Worm (Caenorhabditis elegans) whole organism, young adult: Measurements from ENCODE around the gene T05B9.1.

Experiments used
- B0035.1 ChIP-seq: sonication (generic microtip); optimal IDR thresholded peaks from 2 replicates; lab custom pipeline; 2016; ENCODE audit warnings: missing genetic modification characterization, mild to moderate bottlenecking, missing compliant biosample characterization, missing genotype, missing genetic modification reagents
- B0261.1 ChIP-seq: sonication (generic microtip); optimal IDR thresholded peaks from 2 replicates; lab custom pipeline; 2016; ENCODE audit warnings: mild to moderate bottlenecking, missing genetic modification characterization, moderate library complexity, missing compliant biosample characterization
- C17E4.6 ChIP-seq: fragments of 200-800 bp; sonication (Bioruptor generic); IDR thresholded peaks from 2 replicates; pipeline ENCODE4 v1.3.6; 2022; ENCODE audit warnings: missing genetic modification reagents, missing genetic modification characterization, missing compliant biosample characterization
- F33H1.4 ChIP-seq: fragments of 200-800 bp; sonication (Bioruptor generic); IDR thresholded peaks from 2 replicates; pipeline ENCODE4 v1.3.6; 2022; ENCODE audit warnings: missing genetic modification reagents, missing genetic modification characterization, missing compliant biosample characterization
- F49E8.2 ChIP-seq: sonication (generic microtip); optimal IDR thresholded peaks from 3 replicates; lab custom pipeline; 2017; ENCODE audit warnings: missing genetic modification characterization, mild to moderate bottlenecking, missing compliant biosample characterization, antibody characterized with exemption, moderate library complexity; ENCODE audit not compliant: insufficient read depth
- F52B5.7 ChIP-seq: sonication (generic microtip); optimal IDR thresholded peaks from 2 replicates; lab custom pipeline; 2016; ENCODE audit warnings: mild to moderate bottlenecking, missing genetic modification characterization, missing compliant biosample characterization
- F55B11.4 ChIP-seq: sonication (generic microtip); optimal IDR thresholded peaks from 2 replicates; lab custom pipeline; 2016; ENCODE audit warnings: missing compliant biosample characterization, missing genetic modification characterization, borderline replicate concordance; ENCODE audit not compliant: insufficient read depth
- F57A8.1 ChIP-seq: fragments of 200-800 bp; sonication (Bioruptor generic); optimal IDR thresholded peaks from 2 replicates; lab custom pipeline; 2018; ENCODE audit warnings: mild to moderate bottlenecking, missing genetic modification characterization, moderate library complexity, missing compliant biosample characterization
- F57C9.4 ChIP-seq: sonication (generic microtip); optimal IDR thresholded peaks from 2 replicates; lab custom pipeline; 2017; ENCODE audit warnings: mild to moderate bottlenecking, missing genetic modification characterization, missing compliant biosample characterization
- K11D2.4 ChIP-seq: fragments of 200-800 bp; sonication (Bioruptor generic); IDR thresholded peaks from 2 replicates; pipeline ENCODE4 v1.3.6; 2022; ENCODE audit warnings: missing genetic modification reagents, missing genetic modification characterization, missing compliant biosample characterization
- K12H6.12 ChIP-seq: fragments of 200-800 bp; sonication (Bioruptor generic); optimal IDR thresholded peaks from 2 replicates; lab custom pipeline; 2018; ENCODE audit warnings: mild to moderate bottlenecking, missing genetic modification characterization, missing compliant biosample characterization
- Y79H2A.3 ChIP-seq: fragments of 200-800 bp; sonication (Bioruptor generic); conservative IDR thresholded peaks from 2 replicates; pipeline ENCODE4 v1.3.6; 2022; ENCODE audit warnings: missing genetic modification reagents, missing genetic modification characterization, missing compliant biosample characterization
- ama-1 ChIP-seq, 3 experiments: fragments of 150-350 bp in 1 of 3; sonication (generic microtip) in 2 of 3; optimal IDR thresholded peaks; 2 replicates each; lab custom pipeline; 2014 to 2018; ENCODE audit warnings: missing biosample characterization in 2 of 3, missing genetic modification characterization in 2 of 3, missing genetic modification reagents in 2 of 3
- athp-1 ChIP-seq: sonication (generic microtip); optimal IDR thresholded peaks from 2 replicates; lab custom pipeline; 2017; ENCODE audit warnings: mild to moderate bottlenecking, missing genetic modification characterization, missing compliant biosample characterization
- attf-5 ChIP-seq: fragments of 200-800 bp; sonication (Bioruptor generic); optimal IDR thresholded peaks from 2 replicates; lab custom pipeline; 2018; ENCODE audit warnings: mild to moderate bottlenecking, missing genetic modification characterization, missing compliant biosample characterization
- attf-6 ChIP-seq: fragments of 200-800 bp; sonication (Bioruptor generic); IDR thresholded peaks from 2 replicates; pipeline ENCODE4 v1.3.6; 2022; ENCODE audit warnings: missing genetic modification reagents, missing genetic modification characterization, missing compliant biosample characterization
- bed-1 ChIP-seq: fragments of 200-800 bp; sonication (Bioruptor generic); IDR thresholded peaks from 2 replicates; pipeline ENCODE4 v1.3.6; 2022; ENCODE audit warnings: missing genetic modification reagents, missing genetic modification characterization, missing compliant biosample characterization
- bed-2 ChIP-seq: fragments of 200-800 bp; sonication (Bioruptor generic); IDR thresholded peaks from 2 replicates; pipeline ENCODE4 v1.3.6; 2022; ENCODE audit warnings: missing genetic modification reagents, missing genetic modification characterization, missing compliant biosample characterization
- ccch-3 ChIP-seq: fragments of 200-800 bp; sonication (Bioruptor generic); optimal IDR thresholded peaks from 2 replicates; lab custom pipeline; 2018; ENCODE audit warnings: mild to moderate bottlenecking, missing genetic modification characterization, missing compliant biosample characterization
- ceh-100 ChIP-seq: fragments of 200-800 bp; sonication (Bioruptor generic); IDR thresholded peaks from 2 replicates; pipeline ENCODE4 v1.3.6; 2022; ENCODE audit warnings: missing genetic modification reagents, missing genetic modification characterization, missing compliant biosample characterization
- ceh-58 ChIP-seq: fragments of 200-800 bp; sonication (Bioruptor generic); IDR thresholded peaks from 2 replicates; pipeline ENCODE4 v1.3.6; 2022; ENCODE audit warnings: missing genetic modification characterization, missing compliant biosample characterization
- ceh-91 ChIP-seq: fragments of 200-800 bp; sonication (Bioruptor generic); IDR thresholded peaks from 2 replicates; pipeline ENCODE4 v1.3.6; 2022; ENCODE audit warnings: missing genetic modification reagents, missing genetic modification characterization, missing compliant biosample characterization
- chd-7 ChIP-seq: sonication (generic microtip); optimal IDR thresholded peaks from 2 replicates; lab custom pipeline; 2016; ENCODE audit warnings: mild to moderate bottlenecking, missing genetic modification characterization, moderate library complexity, missing compliant biosample characterization
- dpl-1 ChIP-seq: fragments of 150-350 bp; optimal IDR thresholded peaks from 2 replicates; lab custom pipeline; 2014; ENCODE audit warnings: missing biosample characterization, missing genetic modification reagents, missing genetic modification characterization
- egl-18 ChIP-seq: fragments of 200-800 bp; sonication (Bioruptor generic); IDR thresholded peaks from 2 replicates; pipeline ENCODE4 v1.3.6; 2022; ENCODE audit warnings: missing genetic modification reagents, missing genetic modification characterization, missing compliant biosample characterization
- egl-44 ChIP-seq: fragments of 200-800 bp; sonication (Bioruptor generic); IDR thresholded peaks from 2 replicates; pipeline ENCODE4 v1.3.6; 2022; ENCODE audit warnings: missing genetic modification reagents, missing genetic modification characterization, missing compliant biosample characterization
- hsf-1 ChIP-seq: fragments of 200-800 bp; sonication (Bioruptor generic); IDR thresholded peaks from 2 replicates; pipeline ENCODE4 v1.3.6; 2022; ENCODE audit warnings: missing genetic modification reagents, missing genetic modification characterization, missing compliant biosample characterization
- let-526 ChIP-seq: fragments of 200-800 bp; sonication (Bioruptor generic); IDR thresholded peaks from 2 replicates; pipeline ENCODE4 v1.3.6; 2022; ENCODE audit warnings: missing genetic modification reagents, missing genetic modification characterization, missing compliant biosample characterization
- lin-35 ChIP-seq, 3 experiments: fragments of 150-350 bp in 2 of 3; sonication (generic microtip) in 1 of 3; optimal IDR thresholded peaks; 2 replicates each; lab custom pipeline; 2014 to 2018; ENCODE audit warnings: missing biosample characterization in 3 of 3, missing genetic modification characterization in 3 of 3, missing genetic modification reagents in 3 of 3
- madf-8 ChIP-seq: fragments of 200-800 bp; sonication (Bioruptor generic); conservative IDR thresholded peaks from 2 replicates; pipeline ENCODE4 v1.3.6; 2022; ENCODE audit warnings: missing genetic modification reagents, missing genetic modification characterization, missing compliant biosample characterization
- nfya-1 ChIP-seq: sonication (generic microtip); optimal IDR thresholded peaks from 2 replicates; lab custom pipeline; 2017; ENCODE audit warnings: antibody characterized with exemption, missing compliant biosample characterization, missing genetic modification characterization, borderline replicate concordance; ENCODE audit not compliant: insufficient read depth
- nfya-2 ChIP-seq: fragments of 200-800 bp; sonication (Bioruptor generic); IDR thresholded peaks from 2 replicates; pipeline ENCODE4 v1.3.6; 2022; ENCODE audit warnings: missing genetic modification reagents, missing genetic modification characterization, missing compliant biosample characterization
- nfyb-1 ChIP-seq: fragments of 200-800 bp; sonication (Bioruptor generic); IDR thresholded peaks from 2 replicates; pipeline ENCODE4 v1.3.6; 2022; ENCODE audit warnings: missing genetic modification reagents, missing genetic modification characterization, missing compliant biosample characterization
- nhr-120 ChIP-seq: fragments of 200-800 bp; sonication (Bioruptor generic); IDR thresholded peaks from 2 replicates; pipeline ENCODE4 v1.3.6; 2022; ENCODE audit warnings: missing genetic modification characterization, missing compliant biosample characterization
- nhr-179 ChIP-seq: sonication (generic microtip); optimal IDR thresholded peaks from 2 replicates; lab custom pipeline; 2016; ENCODE audit warnings: mild to moderate bottlenecking, missing genetic modification characterization, missing compliant biosample characterization
- nhr-80 ChIP-seq: sonication (generic microtip); optimal IDR thresholded peaks from 2 replicates; lab custom pipeline; 2016; ENCODE audit warnings: missing genetic modification characterization, missing compliant biosample characterization
- nhr-90 ChIP-seq: sonication (generic microtip); optimal IDR thresholded peaks from 2 replicates; lab custom pipeline; 2016; ENCODE audit warnings: missing genotype, mild to moderate bottlenecking, missing genetic modification characterization, missing compliant biosample characterization
- pbrm-1 ChIP-seq: fragments of 200-800 bp; sonication (Bioruptor generic); IDR thresholded peaks from 2 replicates; pipeline ENCODE4 v1.3.6; 2022; ENCODE audit warnings: missing genetic modification reagents, missing genetic modification characterization, missing compliant biosample characterization
- sdz-38 ChIP-seq: sonication (generic microtip); optimal IDR thresholded peaks from 2 replicates; lab custom pipeline; 2016; ENCODE audit warnings: missing genotype, missing genetic modification characterization, missing compliant biosample characterization
- snpc-1.1 ChIP-seq: sonication (generic microtip); optimal IDR thresholded peaks from 2 replicates; lab custom pipeline; 2017; ENCODE audit warnings: missing genetic modification characterization, mild to moderate bottlenecking, missing compliant biosample characterization, antibody characterized with exemption, moderate library complexity, missing genotype, missing genetic modification reagents; ENCODE audit not compliant: insufficient read depth
- snpc-3.4 ChIP-seq: sonication (generic microtip); optimal IDR thresholded peaks from 2 replicates; lab custom pipeline; 2017; ENCODE audit warnings: missing genetic modification characterization, mild to moderate bottlenecking, missing compliant biosample characterization, antibody characterized with exemption, moderate library complexity, missing genotype, missing genetic modification reagents
- tbp1 ChIP-seq: fragments of 200-800 bp; sonication (Bioruptor generic); optimal IDR thresholded peaks from 2 replicates; lab custom pipeline; 2018; ENCODE audit warnings: mild to moderate bottlenecking, missing genetic modification characterization, missing compliant biosample characterization
- tbx-9 ChIP-seq: sonication (generic microtip); optimal IDR thresholded peaks from 2 replicates; lab custom pipeline; 2016; ENCODE audit warnings: borderline replicate concordance, missing genetic modification characterization, inconsistent platforms, missing compliant biosample characterization
- ztf-28 ChIP-seq: fragments of 200-800 bp; sonication (Bioruptor generic); IDR thresholded peaks from 2 replicates; pipeline ENCODE4 v1.3.6; 2022; ENCODE audit warnings: missing genetic modification reagents, missing genetic modification characterization, missing compliant biosample characterization
- ztf-3 ChIP-seq: fragments of 200-800 bp; sonication (Bioruptor generic); optimal IDR thresholded peaks from 2 replicates; lab custom pipeline; 2018; ENCODE audit warnings: mild to moderate bottlenecking, missing genetic modification characterization, missing compliant biosample characterization
- ztf-6 ChIP-seq: fragments of 200-800 bp; sonication (Bioruptor generic); IDR thresholded peaks from 2 replicates; pipeline ENCODE4 v1.3.6; 2022; ENCODE audit warnings: missing genetic modification reagents, missing genetic modification characterization, missing compliant biosample characterization

T05B9.1 gene

ce11 chrII:11297217-11297738, 36.3 kb upstream of the T05B9.1 start, which contains the start of gene saps-1 (continued):
- 0 out of 2 replicates have a peak, but pooled peaks have one; percentile 44 for TF ChIP-seq nfyb-1 (GFP tag; lab: Robert Waterston, UW)
- TF ChIP-seq snpc-3.4 (tag; lab: Kevin White, UChicago) = peak; percentile 54
- peak; percentile 95 for TF ChIP-seq madf-8 (GFP tag; lab: Robert Waterston, UW)
- peak; percentile 77 for TF ChIP-seq dpl-1
- peak; percentile 60 for TF ChIP-seq attf-5 (GFP tag; lab: Kevin White, UChicago)
- no peak for TF ChIP-seq bed-2 (GFP tag; lab: Robert Waterston, UW)
- TF ChIP-seq F52B5.7 (tag; lab: Kevin White, UChicago) = no peak

- TF ChIP-seq tbx-9 (tag; lab: Kevin White, UChicago) (no peak), K11D2.4 (no peak), pbrm-1 (GFP tag; lab: Robert Waterston, UW) (0 out of 2 replicates have a peak, but pooled peaks have one; percentile 38), nhr-80 (peak; percentile 7), F33H1.4 (GFP tag; lab: Robert Waterston, UW) (peak; percentile 48), nhr-120 (no peak), F55B11.4 (tag; lab: Kevin White, UChicago) (no peak), ztf-3 (GFP tag; lab: Kevin White, UChicago) (no peak), egl-44 (GFP tag; lab: Robert Waterston, UW) (no peak), sdz-38 (tag; lab: Kevin White, UChicago) (no peak), K12H6.12 (tag; lab: Kevin White, UChicago) (no peak), F57C9.4 (tag; lab: Kevin White, UChicago) (no peak), B0035.1 (no peak), C17E4.6 (no peak), athp-1 (tag; lab: Kevin White, UChicago) (peak; percentile 78), snpc-1.1 (tag; lab: Kevin White, UChicago) (no peak), egl-18 (GFP tag; lab: Robert Waterston, UW) (no peak), ccch-3 (GFP tag; lab: Kevin White, UChicago) (no peak), ceh-100 (GFP tag; lab: Robert Waterston, UW) (peak; percentile 80), dpl-1 (peak; percentile 47), nfya-2 (GFP tag; lab: Robert Waterston, UW) (no peak), nhr-179 (tag; lab: Kevin White, UChicago) (no peak), ceh-91 (peak; percentile 28; the same call in 1 of the 2 replicates), ceh-58 (GFP tag; lab: Robert Waterston, UW) (no peak), ztf-6 (GFP tag; lab: Robert Waterston, UW) (no peak), F49E8.2 (tag; lab: Kevin White, UChicago) (no peak), nhr-90 (tag; lab: Kevin White, UChicago) (no peak), ztf-28 (GFP tag; lab: Robert Waterston, UW) (0 out of 2 replicates have a peak, but pooled peaks have one; percentile 11), Y79H2A.3 (GFP tag; lab: Robert Waterston, UW) (no peak), nfya-1 (tag; lab: Kevin White, UChicago) (no peak), bed-1 (GFP tag; lab: Robert Waterston, UW) (no peak), lin-35 (GFP tag; optimal IDR thresholded peaks at IDR 0.05; lab: Kevin White, UChicago) (peak in 1 of 3 experiments; percentile 24), hsf-1 (GFP tag; lab: Robert Waterston, UW) (no peak), let-526 (no peak), F57A8.1 (no peak), attf-6 (GFP tag; lab: Robert Waterston, UW) (no peak), tbp1 (GFP tag; lab: Kevin White, UChicago) (peak; percentile 16), B0261.1 (tag; lab: Kevin White, UChicago) (no peak), ama-1 (optimal IDR thresholded peaks at IDR 0.05; lab: Kevin White, UChicago) (no peak), ama-1 (GFP tag; optimal IDR thresholded peaks at IDR 0.05; lab: Kevin White, UChicago) (no peak), chd-7 (tag; lab: Kevin White, UChicago) (no peak), attf-5 (GFP tag; lab: Kevin White, UChicago) (peak; percentile 85)
Observed at ce11 chrII:11293433-11293832, 32.4 kb upstream of the T05B9.1 start, which contains the start of gene C47G2.4. Gene C47G2.4 (minus strand): TSS chrII:11293606.
